Worm (Caenorhabditis elegans) whole organism, early embryonic: ENCODE measurements around the gene EEED8.14.

Experiments
- B0310.2 ChIP-seq: sonication (generic microtip); optimal IDR thresholded peaks from 2 replicates; lab custom pipeline; 2016; ENCODE audit warnings: mild to moderate bottlenecking, missing genetic modification characterization, missing compliant biosample characterization
- aly-1 ChIP-seq: sonication (generic microtip); optimal IDR thresholded peaks from 2 replicates; lab custom pipeline; 2016; ENCODE audit warnings: missing genetic modification characterization, missing compliant biosample characterization
- ama-1 ChIP-seq: fragments of 150-350 bp; optimal IDR thresholded peaks from 2 replicates; lab custom pipeline; 2014
- ceh-13 ChIP-seq: fragments of 200-800 bp; sonication (Bioruptor generic); optimal IDR thresholded peaks from 2 replicates; lab custom pipeline; 2018; ENCODE audit warnings: mild to moderate bottlenecking, missing genetic modification characterization, missing compliant biosample characterization
- ceh-36 ChIP-seq: sonication (generic microtip); optimal IDR thresholded peaks from 2 replicates; lab custom pipeline; 2016; ENCODE audit warnings: missing genetic modification characterization, inconsistent platforms, missing compliant biosample characterization
- ets-7 ChIP-seq: sonication (generic microtip); optimal IDR thresholded peaks from 2 replicates; lab custom pipeline; 2016; ENCODE audit warnings: missing genotype, missing genetic modification characterization, missing compliant biosample characterization
- hmbx-1 ChIP-seq: sonication (generic microtip); optimal IDR thresholded peaks from 2 replicates; lab custom pipeline; 2016; ENCODE audit warnings: mild to moderate bottlenecking, missing genetic modification characterization, missing compliant biosample characterization
- hmg-4 ChIP-seq: fragments of 200-800 bp; sonication (Bioruptor generic); optimal IDR thresholded peaks from 2 replicates; lab custom pipeline; 2018; ENCODE audit warnings: mild to moderate bottlenecking, missing genetic modification characterization, missing compliant biosample characterization
- hnd-1 ChIP-seq: sonication (generic microtip); optimal IDR thresholded peaks from 2 replicates; lab custom pipeline; 2016; ENCODE audit warnings: missing genetic modification characterization, missing compliant biosample characterization
- pes-1 ChIP-seq: fragments of 200-800 bp; sonication (Bioruptor generic); IDR thresholded peaks from 2 replicates; pipeline ENCODE4 v1.3.6; 2022; ENCODE audit warnings: missing genetic modification reagents, missing genetic modification characterization, missing compliant biosample characterization
- scrt-1 ChIP-seq: fragments of 200-800 bp; sonication (Bioruptor generic); IDR thresholded peaks from 2 replicates; pipeline ENCODE4 v1.3.6; 2022; ENCODE audit warnings: missing genetic modification characterization, missing compliant biosample characterization
- sea-1 ChIP-seq: fragments of 200-800 bp; sonication (Bioruptor generic); conservative IDR thresholded peaks from 2 replicates; pipeline ENCODE4 v1.3.6; 2022; ENCODE audit warnings: missing genetic modification characterization, missing compliant biosample characterization
- tra-4 ChIP-seq: sonication (generic microtip); optimal IDR thresholded peaks from 2 replicates; lab custom pipeline; 2017; ENCODE audit warnings: missing genetic modification characterization, missing compliant biosample characterization

DNA sequence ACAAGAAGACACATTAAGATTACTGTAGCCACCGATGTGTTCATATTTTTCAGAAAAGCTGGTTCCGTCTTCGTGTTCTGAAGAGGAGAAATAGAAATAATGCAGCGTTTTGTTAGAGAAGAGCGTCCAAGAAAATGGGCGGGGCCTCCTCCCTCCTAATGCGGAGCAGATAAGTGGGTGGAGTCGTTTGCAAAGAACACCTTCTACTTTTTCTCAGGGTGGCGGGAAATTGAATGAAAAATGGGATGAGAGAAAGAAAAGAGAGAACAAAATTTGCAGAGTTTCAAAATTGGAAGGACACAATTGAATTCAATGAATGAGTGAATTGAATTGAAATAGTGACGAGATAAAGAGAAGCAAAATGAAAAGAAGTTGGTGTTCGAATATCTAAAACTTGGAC, 48.2 kb downstream of the EEED8.14 start, which contains the start of gene F09E5.16:
- TF ChIP-seq ama-1 (no peak), aly-1 (tag; lab: Kevin White, UChicago) (no peak), hmg-4 (GFP tag; lab: Kevin White, UChicago) (no peak), ceh-13 (GFP tag; lab: Kevin White, UChicago) (no peak), pes-1 (GFP tag; lab: Robert Waterston, UW) (no peak), hmbx-1 (tag; lab: Kevin White, UChicago) (no peak), B0310.2 (tag; lab: Kevin White, UChicago) (no peak), sea-1 (GFP tag; lab: Robert Waterston, UW) (no peak), ets-7 (tag; lab: Kevin White, UChicago) (no peak), ceh-36 (tag; lab: Kevin White, UChicago) (no peak), hnd-1 (tag; lab: Kevin White, UChicago) (no peak), scrt-1 (GFP tag; lab: Robert Waterston, UW) (no peak), tra-4 (tag; lab: Kevin White, UChicago) (no peak)
